Worm (Caenorhabditis elegans): Measurements from ENCODE around the gene B0334.4.

DNA sequence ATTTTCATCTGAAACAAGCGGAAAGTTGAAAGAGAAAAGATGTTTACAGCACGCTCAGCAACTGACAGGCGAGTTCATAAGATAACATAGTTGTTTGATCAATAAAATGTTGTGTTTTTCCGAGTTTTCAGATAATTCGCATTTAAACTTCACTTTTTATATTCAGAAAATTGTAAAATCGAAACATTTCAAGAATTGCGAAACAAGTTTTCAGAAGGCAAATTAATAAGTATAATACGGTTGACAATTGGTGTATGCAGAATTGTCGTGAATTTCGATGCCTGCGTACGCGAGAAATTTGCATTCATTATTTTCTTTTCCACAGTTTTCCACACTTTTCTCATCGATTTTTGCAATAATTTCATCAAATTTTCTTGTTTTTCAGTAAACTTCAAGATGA lies at the start of gene B0334.4, which contains the start of gene ooc-3:
- TF ChIP-seq ztf-23 (GFP tag; IDR thresholded peaks at IDR 0.05) (no peak), T22C8.4 (GFP tag; IDR thresholded peaks at IDR 0.05) (no peak), flt-1 (GFP tag; IDR thresholded peaks at IDR 0.05) (no peak), cog-1 (tag; optimal IDR thresholded peaks at IDR 0.05) (no peak)

All from whole organism, midembryonic.